Fruit fly (Drosophila melanogaster) whole organism, prepupa: ENCODE measurements around the gene Atg18a.

ENCODE experiments used
- Blimp-1 ChIP-seq: fragments of 200-800 bp; sonication (Bioruptor generic); optimal IDR thresholded peaks from 3 replicates; lab custom pipeline; 2017; ENCODE audit warnings: missing biosample characterization, missing genetic modification characterization, mild to moderate bottlenecking, moderate library complexity, missing genetic modification reagents
- CG16779 ChIP-seq: fragments of 200-800 bp; sonication (Bioruptor generic); optimal IDR thresholded peaks from 3 replicates; lab custom pipeline; 2017; ENCODE audit warnings: missing biosample characterization, mild to moderate bottlenecking, missing genetic modification characterization
- CG32006 ChIP-seq: fragments of 200-800 bp; sonication (Bioruptor generic); optimal IDR thresholded peaks from 3 replicates; lab custom pipeline; 2017; ENCODE audit warnings: missing biosample characterization, mild to moderate bottlenecking, missing genetic modification characterization
- CG8119 ChIP-seq: fragments of 200-800 bp; sonication (Bioruptor generic); IDR thresholded peaks from 3 replicates; pipeline ENCODE4 v1.3.6; 2022; ENCODE audit warnings: missing biosample characterization, missing genetic modification characterization
- Ets21C ChIP-seq: fragments of 200-800 bp; sonication (Bioruptor generic); optimal IDR thresholded peaks from 3 replicates; lab custom pipeline; 2016; ENCODE audit warnings: missing biosample characterization, missing genetic modification characterization
- Gug ChIP-seq: fragments of 200-800 bp; sonication (Bioruptor generic); IDR thresholded peaks from 2 replicates; pipeline ENCODE4 v1.3.6; 2022; ENCODE audit warnings: missing biosample characterization, missing genetic modification characterization
- Hr39 ChIP-seq: fragments of 200-800 bp; sonication (Bioruptor generic); optimal IDR thresholded peaks from 2 replicates; lab custom pipeline; 2016; ENCODE audit warnings: missing biosample characterization, missing genetic modification characterization
- Lpt ChIP-seq: fragments of 200-800 bp; sonication (Bioruptor generic); optimal IDR thresholded peaks from 3 replicates; lab custom pipeline; 2016; ENCODE audit warnings: missing biosample characterization, missing genetic modification characterization
- Smox ChIP-seq: fragments of 200-800 bp; sonication (Bioruptor generic); optimal IDR thresholded peaks from 3 replicates; lab custom pipeline; 2016; ENCODE audit warnings: missing biosample characterization, missing genetic modification characterization
- Sox102F ChIP-seq: fragments of 200-800 bp; sonication (Bioruptor generic); optimal IDR thresholded peaks from 2 replicates; lab custom pipeline; 2016; ENCODE audit warnings: missing biosample characterization, mild to moderate bottlenecking, missing genetic modification characterization
- acj6 ChIP-seq: fragments of 200-800 bp; sonication (Bioruptor generic); optimal IDR thresholded peaks from 3 replicates; lab custom pipeline; 2016; ENCODE audit warnings: missing biosample characterization, missing genetic modification characterization
- fkh ChIP-seq: fragments of 200-800 bp; sonication (Bioruptor generic); optimal IDR thresholded peaks from 3 replicates; lab custom pipeline; 2017; ENCODE audit warnings: missing biosample characterization, mild to moderate bottlenecking, missing genetic modification characterization, moderate library complexity
- spab ChIP-seq: fragments of 200-800 bp; sonication (Bioruptor generic); optimal IDR thresholded peaks from 2 replicates; lab custom pipeline; 2017; ENCODE audit warnings: missing biosample characterization, mild to moderate bottlenecking, missing genetic modification characterization, missing genetic modification reagents
- svp ChIP-seq: fragments of 200-800 bp; sonication (Bioruptor generic); peaks from one replicate; lab custom pipeline; 2016; ENCODE audit warnings: missing biosample characterization, missing genetic modification characterization

- TF ChIP-seq CG32006 (GFP tag; lab: Kevin White, UChicago) (no peak), spab (GFP tag; lab: Kevin White, UChicago) (no peak), Lpt (GFP tag; lab: Kevin White, UChicago) (no peak), Smox (GFP tag; lab: Kevin White, UChicago) (no peak), Sox102F (GFP tag; lab: Kevin White, UChicago) (no peak), Gug (GFP tag; lab: Robert Waterston, UW) (no peak), Blimp-1 (GFP tag; lab: Kevin White, UChicago) (no peak), svp (no peak), Hr39 (GFP tag; lab: Kevin White, UChicago) (no peak), CG8119 (GFP tag; lab: Robert Waterston, UW) (no peak), Ets21C (GFP tag; lab: Kevin White, UChicago) (no peak), CG16779 (tag; lab: Kevin White, UChicago) (no peak), fkh (no peak), acj6 (no peak)
Measured at dm6 chr3L:8211590-8211989, 24.9 kb downstream of the Atg18a start, which contains the start of gene CG8006.
